Fruit fly (Drosophila melanogaster) whole organism, prepupa: Measurements from ENCODE around the gene CG9686.
A peak's percentile ranks its signal among the peaks of the same experiment; 100 is the strongest.

Experiments
- Blimp-1 ChIP-seq: fragments of 200-800 bp; sonication (Bioruptor generic); optimal IDR thresholded peaks from 3 replicates; lab custom pipeline; 2017; ENCODE audit warnings: missing biosample characterization, missing genetic modification characterization, mild to moderate bottlenecking, moderate library complexity, missing genetic modification reagents
- CG10631 ChIP-seq: fragments of 200-800 bp; sonication (Bioruptor generic); optimal IDR thresholded peaks from 2 replicates; lab custom pipeline; 2016; ENCODE audit warnings: missing biosample characterization, missing genetic modification characterization
- CG11294 ChIP-seq: fragments of 200-800 bp; sonication (Bioruptor generic); IDR thresholded peaks from 2 replicates; pipeline ENCODE4 v1.3.6; 2022; ENCODE audit warnings: missing biosample characterization, missing genetic modification characterization
- CG11902 ChIP-seq: fragments of 200-800 bp; sonication (Bioruptor generic); optimal IDR thresholded peaks from 3 replicates; lab custom pipeline; 2016; ENCODE audit warnings: missing biosample characterization, missing genetic modification characterization
- CG1621 ChIP-seq: fragments of 200-800 bp; sonication (Bioruptor generic); optimal IDR thresholded peaks from 3 replicates; lab custom pipeline; 2018; ENCODE audit warnings: missing biosample characterization, mild to moderate bottlenecking, missing genetic modification characterization
- CG32006 ChIP-seq: fragments of 200-800 bp; sonication (Bioruptor generic); optimal IDR thresholded peaks from 3 replicates; lab custom pipeline; 2017; ENCODE audit warnings: missing biosample characterization, mild to moderate bottlenecking, missing genetic modification characterization
- CG34406 ChIP-seq: fragments of 200-800 bp; sonication (Bioruptor generic); optimal IDR thresholded peaks from 3 replicates; lab custom pipeline; 2016; ENCODE audit warnings: missing biosample characterization, missing genetic modification characterization
- CG3919 ChIP-seq: fragments of 200-800 bp; sonication (Bioruptor generic); optimal IDR thresholded peaks from 3 replicates; lab custom pipeline; 2016; ENCODE audit warnings: missing biosample characterization, missing genetic modification characterization
- CG4318 ChIP-seq: fragments of 200-800 bp; sonication (Bioruptor generic); optimal IDR thresholded peaks from 3 replicates; lab custom pipeline; 2017; ENCODE audit warnings: missing biosample characterization, mild to moderate bottlenecking, missing genetic modification characterization
- CG6163 ChIP-seq: fragments of 200-800 bp; sonication (Bioruptor generic); IDR thresholded peaks from 3 replicates; pipeline ENCODE4 v1.3.6; 2022; ENCODE audit warnings: missing biosample characterization, missing genetic modification characterization
- CG6276 ChIP-seq: fragments of 200-800 bp; sonication (Bioruptor generic); optimal IDR thresholded peaks from 2 replicates; lab custom pipeline; 2017; ENCODE audit warnings: missing biosample characterization, mild to moderate bottlenecking, missing genetic modification characterization
- CG6792 ChIP-seq: fragments of 200-800 bp; sonication (Bioruptor generic); optimal IDR thresholded peaks from 3 replicates; lab custom pipeline; 2016; ENCODE audit warnings: missing biosample characterization, missing genetic modification characterization
- CG6808 ChIP-seq: fragments of 200-800 bp; sonication (Bioruptor generic); optimal IDR thresholded peaks from 3 replicates; lab custom pipeline; 2017; ENCODE audit warnings: missing biosample characterization, missing genetic modification characterization, mild to moderate bottlenecking, moderate library complexity, missing genetic modification reagents
- CG6854 ChIP-seq: fragments of 200-800 bp; sonication (Bioruptor generic); optimal IDR thresholded peaks from 2 replicates; lab custom pipeline; 2017; ENCODE audit warnings: missing biosample characterization, mild to moderate bottlenecking, missing genetic modification characterization
- CG7368 ChIP-seq: fragments of 200-800 bp; sonication (Bioruptor generic); optimal IDR thresholded peaks from 3 replicates; lab custom pipeline; 2016; ENCODE audit warnings: missing biosample characterization, missing genetic modification characterization
- CG8119 ChIP-seq: fragments of 200-800 bp; sonication (Bioruptor generic); IDR thresholded peaks from 3 replicates; pipeline ENCODE4 v1.3.6; 2022; ENCODE audit warnings: missing biosample characterization, missing genetic modification characterization
- CG8632 ChIP-seq: fragments of 200-800 bp; sonication (Bioruptor generic); optimal IDR thresholded peaks from 3 replicates; lab custom pipeline; 2016; ENCODE audit warnings: missing biosample characterization, missing genetic modification characterization
- Eip78C ChIP-seq: fragments of 200-800 bp; sonication (Bioruptor generic); peaks from one replicate; lab custom pipeline; 2016; ENCODE audit warnings: missing biosample characterization, missing genetic modification characterization
- Gug ChIP-seq: fragments of 200-800 bp; sonication (Bioruptor generic); IDR thresholded peaks from 2 replicates; pipeline ENCODE4 v1.3.6; 2022; ENCODE audit warnings: missing biosample characterization, missing genetic modification characterization
- Hr4 ChIP-seq: fragments of 200-800 bp; sonication (Bioruptor generic); optimal IDR thresholded peaks from 3 replicates; lab custom pipeline; 2016; ENCODE audit warnings: missing biosample characterization, missing genetic modification characterization
- Lpt ChIP-seq: fragments of 200-800 bp; sonication (Bioruptor generic); optimal IDR thresholded peaks from 3 replicates; lab custom pipeline; 2016; ENCODE audit warnings: missing biosample characterization, missing genetic modification characterization
- OdsH ChIP-seq: fragments of 200-800 bp; sonication (Bioruptor generic); optimal IDR thresholded peaks from 3 replicates; lab custom pipeline; 2016; ENCODE audit warnings: missing biosample characterization, missing genetic modification characterization
- Smox ChIP-seq: fragments of 200-800 bp; sonication (Bioruptor generic); optimal IDR thresholded peaks from 3 replicates; lab custom pipeline; 2016; ENCODE audit warnings: missing biosample characterization, missing genetic modification characterization
- Sox102F ChIP-seq: fragments of 200-800 bp; sonication (Bioruptor generic); optimal IDR thresholded peaks from 2 replicates; lab custom pipeline; 2016; ENCODE audit warnings: missing biosample characterization, mild to moderate bottlenecking, missing genetic modification characterization
- Sox14 ChIP-seq: fragments of 200-800 bp; sonication (Bioruptor generic); optimal IDR thresholded peaks from 3 replicates; lab custom pipeline; 2016; ENCODE audit warnings: missing biosample characterization, missing genetic modification characterization
- achi ChIP-seq: fragments of 200-800 bp; sonication (Bioruptor generic); optimal IDR thresholded peaks from 3 replicates; lab custom pipeline; 2016; ENCODE audit warnings: missing biosample characterization, missing genetic modification characterization
- acj6 ChIP-seq: fragments of 200-800 bp; sonication (Bioruptor generic); optimal IDR thresholded peaks from 3 replicates; lab custom pipeline; 2016; ENCODE audit warnings: missing biosample characterization, missing genetic modification characterization
- dsx ChIP-seq: fragments of 200-800 bp; optimal IDR thresholded peaks from 3 replicates; lab custom pipeline; 2019; ENCODE audit warnings: missing biosample characterization, mild to moderate bottlenecking, missing genetic modification characterization, moderate library complexity; ENCODE audit not compliant: poor library complexity, severe bottlenecking
- eg ChIP-seq: fragments of 200-800 bp; sonication (Bioruptor generic); IDR thresholded peaks from 3 replicates; pipeline ENCODE4 v1.3.6; 2022; ENCODE audit warnings: missing biosample characterization, missing genetic modification characterization
- esn ChIP-seq: fragments of 200-800 bp; sonication (Bioruptor generic); optimal IDR thresholded peaks from 2 replicates; lab custom pipeline; 2016; ENCODE audit warnings: missing biosample characterization, mild to moderate bottlenecking, missing genetic modification characterization, moderate library complexity
- fkh ChIP-seq: fragments of 200-800 bp; sonication (Bioruptor generic); optimal IDR thresholded peaks from 3 replicates; lab custom pipeline; 2017; ENCODE audit warnings: missing biosample characterization, mild to moderate bottlenecking, missing genetic modification characterization, moderate library complexity
- lz ChIP-seq: fragments of 200-800 bp; sonication (Bioruptor generic); optimal IDR thresholded peaks from 3 replicates; lab custom pipeline; 2016; ENCODE audit warnings: missing biosample characterization, missing genetic modification characterization
- pdm3 ChIP-seq: fragments of 200-800 bp; sonication (Bioruptor generic); optimal IDR thresholded peaks from 3 replicates; lab custom pipeline; 2016; ENCODE audit warnings: missing biosample characterization, missing genetic modification characterization
- spab ChIP-seq: fragments of 200-800 bp; sonication (Bioruptor generic); optimal IDR thresholded peaks from 2 replicates; lab custom pipeline; 2017; ENCODE audit warnings: missing biosample characterization, mild to moderate bottlenecking, missing genetic modification characterization, missing genetic modification reagents
- ss ChIP-seq, 2 experiments: fragments of 200-800 bp; sonication (Bioruptor generic); optimal IDR thresholded peaks; 2 replicates in 1 of 2; 3 replicates in 1 of 2; lab custom pipeline; 2017 to 2018; ENCODE audit warnings: mild to moderate bottlenecking in 2 of 2, missing biosample characterization in 2 of 2, missing genetic modification characterization in 2 of 2, moderate library complexity in 1 of 2
- svp ChIP-seq: fragments of 200-800 bp; sonication (Bioruptor generic); peaks from one replicate; lab custom pipeline; 2016; ENCODE audit warnings: missing biosample characterization, missing genetic modification characterization
- vri ChIP-seq: fragments of 200-800 bp; sonication (Bioruptor generic); optimal IDR thresholded peaks from 3 replicates; lab custom pipeline; 2016; ENCODE audit warnings: missing biosample characterization, mild to moderate bottlenecking, missing genetic modification characterization

CG9686 gene

DNA sequence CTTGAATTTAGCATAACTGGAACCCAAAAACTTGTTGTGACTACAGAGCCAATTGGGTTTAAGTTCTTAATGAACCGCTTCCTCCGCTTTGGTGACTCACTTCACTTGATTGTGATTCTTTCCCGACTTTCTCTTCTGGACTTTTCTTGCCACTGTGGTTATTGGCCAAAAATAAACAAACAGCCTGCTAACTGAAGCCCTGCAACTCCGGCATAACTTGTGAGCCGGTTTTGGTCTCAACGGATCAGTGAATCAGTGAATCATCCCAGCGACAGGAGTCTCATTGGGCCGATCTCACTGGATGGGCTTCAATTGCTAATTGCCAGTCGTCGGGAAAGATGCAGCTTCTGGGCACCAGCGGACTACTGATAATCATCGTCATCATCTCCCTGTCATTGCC lies 3.2 kb downstream of the CG9686 start:
- TF ChIP-seq svp (GFP tag; lab: Kevin White, UChicago) (peak; percentile 53), CG4318 (GFP tag; lab: Kevin White, UChicago) (no peak), Blimp-1 (GFP tag; lab: Kevin White, UChicago) (peak; percentile 63), CG6854 (peak; percentile 32)

DNA sequence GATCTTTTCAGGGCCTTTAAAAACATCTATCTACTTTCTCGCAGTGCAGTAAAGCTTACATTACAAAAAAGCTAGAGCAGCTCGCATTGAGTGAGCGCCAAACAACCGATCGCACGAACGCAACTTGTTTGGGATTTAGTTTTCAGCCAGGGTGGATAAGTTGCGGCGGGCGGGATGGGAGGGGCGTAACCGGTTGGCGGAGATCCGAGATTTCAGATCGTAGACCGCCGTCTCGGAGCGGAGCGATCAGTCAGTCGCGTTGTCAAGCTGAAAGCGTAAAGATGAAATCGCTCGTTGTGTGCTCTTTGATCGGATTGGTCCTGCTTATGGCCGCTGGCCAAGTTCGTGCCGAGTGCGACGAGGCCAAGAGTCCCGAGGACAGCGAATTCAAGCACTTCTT lies 4.6 kb downstream of the CG9686 start, which contains the start of gene CG9691:
Gene CG9691 (plus strand): TSS at position 222 of the 400 bp plus-strand sequence.
- TF ChIP-seq Sox102F (no peak), ss (GFP tag; optimal IDR thresholded peaks at IDR 0.05; lab: Kevin White, UChicago) (peak in 1 of 2 experiments; percentile 42), eg (GFP tag; lab: Robert Waterston, UW) (peak; percentile 60), Eip78C (GFP tag; lab: Kevin White, UChicago) (peak; percentile 18), acj6 (GFP tag; lab: Kevin White, UChicago) (peak; percentile 13), Lpt (peak; percentile 43), fkh (GFP tag; lab: Kevin White, UChicago) (no peak), CG6163 (GFP tag; lab: Robert Waterston, UW) (peak; percentile 45; the same call in 2 of the 3 replicates), spab (no peak), CG6854 (peak; percentile 67), Hr4 (GFP tag; lab: Kevin White, UChicago) (peak; percentile 3), Gug (GFP tag; lab: Robert Waterston, UW) (no peak), CG8632 (GFP tag; lab: Kevin White, UChicago) (no peak), CG11294 (GFP tag; lab: Robert Waterston, UW) (no peak), pdm3 (GFP tag; lab: Kevin White, UChicago) (peak; percentile 3), CG1621 (peak; percentile 38), esn (GFP tag; lab: Kevin White, UChicago) (no peak), CG6792 (GFP tag; lab: Kevin White, UChicago) (no peak), Blimp-1 (GFP tag; lab: Kevin White, UChicago) (no peak), CG6808 (peak; percentile 19), CG34406 (GFP tag; lab: Kevin White, UChicago) (peak; percentile 29), CG8119 (GFP tag; lab: Robert Waterston, UW) (peak; percentile 46; the same call in 1 of the 3 replicates), achi (peak; percentile 36), OdsH (peak; percentile 31), dsx (GFP tag; lab: Kevin White, UChicago) (peak; percentile 0), CG32006 (GFP tag; lab: Kevin White, UChicago) (peak; percentile 19), Smox (GFP tag; lab: Kevin White, UChicago) (peak; percentile 2), CG6276 (GFP tag; lab: Kevin White, UChicago) (peak; percentile 18)

DNA sequence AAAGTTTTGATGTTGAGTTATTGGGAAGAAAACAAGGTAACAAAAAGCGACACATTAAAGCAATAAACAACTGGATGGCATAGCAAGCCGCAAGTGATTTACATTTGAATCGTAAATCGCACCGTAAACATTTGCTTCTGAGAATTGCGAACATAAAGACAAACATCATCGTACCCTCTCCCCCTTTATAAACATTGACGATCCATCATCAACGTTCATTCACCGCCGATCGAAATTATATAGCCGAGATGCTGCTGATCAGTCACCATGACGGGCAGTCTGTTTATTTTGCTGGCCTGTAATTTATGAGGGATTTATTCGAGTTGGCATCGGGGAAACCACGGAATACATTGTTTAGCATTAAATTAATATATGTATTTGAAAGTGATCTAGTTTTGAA lies 5.7 kb downstream of the CG9686 start:
- TF ChIP-seq CG10631: no peak
- TF ChIP-seq fkh (GFP tag; lab: Kevin White, UChicago): peak; percentile 74

DNA sequence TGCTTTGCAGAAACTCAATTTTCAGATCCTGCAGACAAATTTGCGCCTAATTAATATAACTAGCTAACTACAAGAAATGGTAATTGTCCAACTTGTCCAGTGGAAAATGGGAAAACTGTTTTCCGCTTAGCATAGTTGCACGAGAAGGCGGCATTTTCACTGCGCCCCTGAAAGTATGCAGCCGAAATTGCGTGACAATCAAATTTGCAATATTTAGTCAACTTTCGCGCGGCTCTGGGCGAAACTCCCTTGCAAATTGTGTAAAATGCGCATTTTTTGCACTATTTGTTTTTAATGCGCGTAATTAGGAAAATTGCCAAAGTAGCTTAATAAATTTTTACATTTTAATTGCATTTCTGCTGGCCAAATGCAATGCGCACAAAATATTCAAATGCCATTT lies 10.0 kb downstream of the CG9686 start:
- TF ChIP-seq CG11902 (GFP tag; lab: Kevin White, UChicago): no peak
- no peak for TF ChIP-seq eg (GFP tag; lab: Robert Waterston, UW)
- TF ChIP-seq svp (GFP tag; lab: Kevin White, UChicago): no peak
- no peak for TF ChIP-seq acj6 (GFP tag; lab: Kevin White, UChicago)
- no peak for TF ChIP-seq Smox (GFP tag; lab: Kevin White, UChicago)
- no peak for TF ChIP-seq Lpt
- no peak for TF ChIP-seq OdsH
- TF ChIP-seq Sox102F: no peak
- no peak for TF ChIP-seq CG32006 (GFP tag; lab: Kevin White, UChicago)
- no peak for TF ChIP-seq vri (GFP tag; lab: Kevin White, UChicago)
- no peak for TF ChIP-seq fkh (GFP tag; lab: Kevin White, UChicago)
- no peak for TF ChIP-seq lz (GFP tag; lab: Kevin White, UChicago)
- TF ChIP-seq CG8119 (GFP tag; lab: Robert Waterston, UW): no peak
- no peak for TF ChIP-seq CG3919 (GFP tag; lab: Kevin White, UChicago)
- no peak for TF ChIP-seq CG6163 (GFP tag; lab: Robert Waterston, UW)
- no peak for TF ChIP-seq Sox14 (GFP tag; lab: Kevin White, UChicago)
- TF ChIP-seq CG7368 (GFP tag; lab: Kevin White, UChicago): no peak
